Fruit fly (Drosophila melanogaster) Kc167 (cell line): ENCODE results near the gene mRpL48.

Experiments used
- Sin3A ChIP-seq: fragments of >200 bp; optimal IDR thresholded peaks from 2 replicates; lab custom pipeline; 2018; ENCODE audit warnings: missing external identifiers
- h ChIP-seq: fragments of >200 bp; optimal IDR thresholded peaks from 3 replicates; lab custom pipeline; 2018; ENCODE audit warnings: missing external identifiers
- insv ChIP-seq: fragments of >200 bp; optimal IDR thresholded peaks from 3 replicates; lab custom pipeline; 2018; ENCODE audit warnings: missing external identifiers
- psq ChIP-seq: fragments of >200 bp; optimal IDR thresholded peaks from 2 replicates; lab custom pipeline; 2017; ENCODE audit warnings: missing external identifiers
- ttk ChIP-seq: sonication (Bioruptor generic); optimal IDR thresholded peaks from 2 replicates; lab custom pipeline; 2017; ENCODE audit warnings: missing external identifiers

- TF ChIP-seq insv (lab: Kevin White, UChicago) (no peak), psq (lab: Kevin White, UChicago) (no peak), ttk (no peak), h (lab: Kevin White, UChicago) (no peak), Sin3A (no peak)
Observed at dm6 chr2L:1710224-1710623, at the start of gene mRpL48, which contains the start of gene CG17660.
